Fruit fly (Drosophila melanogaster): ENCODE results near the gene CG5274.

dm6 chr3L:20376564-20376920 lies 50.9 kb downstream of the CG5274 start:
- TF ChIP-seq Dll (optimal IDR thresholded peaks at IDR 0.05) (no peak), psq (optimal IDR thresholded peaks at IDR 0.05) (no peak), EcR (GFP tag; optimal IDR thresholded peaks at IDR 0.05) (no peak)
